Worm (Caenorhabditis elegans): Measurements from ENCODE around the gene lrx-1.

The lrx-1 gene

DNA sequence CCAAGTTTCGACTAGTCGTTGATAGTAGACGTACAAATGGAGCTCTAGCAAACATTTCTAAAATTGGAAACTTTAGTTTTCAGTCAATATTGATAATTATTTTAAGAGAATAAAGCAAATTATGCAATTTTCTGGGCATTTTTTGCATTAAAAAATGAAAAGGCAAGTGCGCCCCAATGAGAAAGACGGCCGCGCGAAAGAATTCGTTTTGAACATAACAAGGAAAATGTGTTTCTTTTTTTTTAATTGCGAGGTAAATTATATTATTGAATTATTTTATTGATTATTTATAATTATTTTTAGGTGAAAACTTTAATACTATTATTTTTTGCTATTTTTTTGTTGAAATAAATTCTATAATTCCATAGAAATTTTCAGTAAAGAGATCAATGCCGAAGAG lies 19.1 kb downstream of the lrx-1 start, which contains the start of the genes tsfm-1 and capg-2:
Gene tsfm-1, minus strand, starts transcription at position 57 of the 400 bp plus-strand sequence.
Gene capg-2, plus strand, starts transcription at position 379 of the 400 bp plus-strand sequence.
- TF ChIP-seq nhr-48 (tag; optimal IDR thresholded peaks at IDR 0.05) = no peak
- TF ChIP-seq aha-1 (tag) = peak; percentile 62
- TF ChIP-seq lin-38 (GFP tag; IDR thresholded peaks at IDR 0.05) = peak; percentile 84
- no peak for TF ChIP-seq hif-1 (tag; optimal IDR thresholded peaks at IDR 0.05)
- TF ChIP-seq mes-2 (tag; optimal IDR thresholded peaks at IDR 0.05; ENCODE audit: poor library complexity, severe bottlenecking) = peak; percentile 29
- peak; percentile 73 for TF ChIP-seq dpl-1 (GFP tag; optimal IDR thresholded peaks at IDR 0.05)
- no peak for TF ChIP-seq ces-1 (GFP tag; optimal IDR thresholded peaks at IDR 0.05)
- no peak for TF ChIP-seq F49E8.2 (tag; optimal IDR thresholded peaks at IDR 0.05; ENCODE audit: borderline replicate concordance)
- no peak for TF ChIP-seq cey-2 (tag; optimal IDR thresholded peaks at IDR 0.05; ENCODE audit: borderline replicate concordance, insufficient read depth)

DNA sequence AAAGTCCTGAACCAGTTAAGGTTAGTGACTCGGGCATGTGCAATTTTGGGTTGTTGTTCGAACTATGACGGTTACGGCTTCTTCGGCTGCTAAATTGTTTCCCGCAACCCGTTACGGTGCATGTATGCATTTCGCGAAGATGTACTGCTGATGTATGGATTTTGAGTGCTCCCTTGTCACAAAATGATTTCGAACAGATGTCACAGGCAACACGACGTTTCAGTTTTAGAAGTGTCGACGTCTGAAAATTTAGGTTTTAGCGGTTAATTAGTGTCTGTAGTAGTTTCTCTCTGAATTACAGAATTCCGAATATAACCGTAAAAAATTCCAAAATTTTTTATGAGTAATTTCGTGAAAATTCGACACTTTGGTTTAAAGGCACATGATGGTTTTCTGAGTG lies 23.3 kb downstream of the lrx-1 start:
- TF ChIP-seq nhr-11 (tag; optimal IDR thresholded peaks at IDR 0.05) (no peak), F10B5.3 (tag; optimal IDR thresholded peaks at IDR 0.05) (no peak), hlh-11 (tag; optimal IDR thresholded peaks at IDR 0.05) (no peak), ceh-20 (GFP tag; IDR thresholded peaks at IDR 0.05) (no peak), hlh-30 (tag; optimal IDR thresholded peaks at IDR 0.05; ENCODE audit: insufficient read depth) (no peak), dmd-6 (GFP tag; IDR thresholded peaks at IDR 0.05) (no peak), fkh-10 (GFP tag; optimal IDR thresholded peaks at IDR 0.05) (no peak), hif-1 (tag; optimal IDR thresholded peaks at IDR 0.05) (no peak), vab-7 (GFP tag; IDR thresholded peaks at IDR 0.05) (no peak), lin-38 (GFP tag; IDR thresholded peaks at IDR 0.05) (no peak), madf-9 (GFP tag; conservative IDR thresholded peaks at IDR 0.05) (no peak), cey-2 (tag; optimal IDR thresholded peaks at IDR 0.05; ENCODE audit: borderline replicate concordance, insufficient read depth) (no peak), nhr-48 (tag; optimal IDR thresholded peaks at IDR 0.05) (no peak), nhr-77 (tag; optimal IDR thresholded peaks at IDR 0.05) (no peak)

- no peak for TF ChIP-seq lin-38 (GFP tag; IDR thresholded peaks at IDR 0.05)
- TF ChIP-seq F44E2.7 (GFP tag; IDR thresholded peaks at IDR 0.05) = peak; percentile 33; the same call in 1 of the 2 replicates
Observed at ce11 chrV:12276946-12277345, 24.6 kb downstream of the lrx-1 start, which contains the start of gene bnc-1. bnc-1 (minus strand) TSS chrV:12277046.

DNA sequence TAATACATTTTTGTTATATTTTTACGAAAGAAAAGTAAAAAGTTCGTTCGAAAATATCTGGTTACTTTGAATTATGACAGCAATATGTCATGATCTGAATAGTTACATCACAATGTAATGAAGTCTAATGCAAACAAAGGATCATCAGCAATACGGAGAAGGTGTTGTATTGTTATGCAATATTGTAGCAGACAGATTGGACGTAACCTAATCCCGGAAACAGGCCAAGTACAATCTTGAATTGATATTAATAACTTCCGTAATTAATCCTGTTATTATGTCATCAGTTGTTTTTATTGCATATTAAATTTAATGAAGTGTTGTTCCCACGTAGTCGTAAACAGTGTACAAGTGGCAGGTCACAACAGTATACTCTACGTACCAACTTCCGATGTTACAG lies 29.1 kb downstream of the lrx-1 start:
- TF ChIP-seq unc-62 (GFP tag; optimal IDR thresholded peaks at IDR 0.05 in 1 of 2) (peak in 1 of 2 experiments; percentile 34), unc-62 (tag; optimal IDR thresholded peaks at IDR 0.05) (no peak), dmd-9 (GFP tag; IDR thresholded peaks at IDR 0.05) (no peak)

- TF ChIP-seq unc-62 (GFP tag; optimal IDR thresholded peaks at IDR 0.05 in 1 of 2) = peak in 1 of 2 experiments; percentile 27
- no peak for TF ChIP-seq unc-62 (tag; optimal IDR thresholded peaks at IDR 0.05)
- no peak for TF ChIP-seq jun-1 (tag; optimal IDR thresholded peaks at IDR 0.05)
Observed at ce11 chrV:12283187-12283586, 30.8 kb downstream of the lrx-1 start, which contains the start of gene F55C5.10. F55C5.10 (plus strand) TSS chrV:12283487.

DNA sequence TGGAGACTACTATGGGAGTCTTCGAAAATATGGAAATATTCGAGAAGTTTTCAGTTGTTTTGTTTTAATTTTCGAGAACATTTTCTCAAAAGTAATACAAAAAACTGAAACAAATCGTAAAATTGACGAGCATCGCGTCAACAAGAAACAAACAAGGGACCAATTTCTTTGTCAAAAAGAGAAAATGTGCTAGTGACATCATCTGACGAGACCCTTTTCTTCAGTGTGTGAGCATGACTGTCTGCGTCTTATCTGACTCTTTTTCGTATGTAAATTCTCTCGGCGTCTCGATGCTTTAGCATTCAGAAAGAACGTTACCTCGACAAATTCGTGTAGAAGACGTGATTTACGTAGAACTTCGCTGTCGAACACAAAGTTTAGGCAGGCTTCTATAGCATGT lies 35.3 kb downstream of the lrx-1 start:
- no peak for TF ChIP-seq snpc-4 (tag; optimal IDR thresholded peaks at IDR 0.05)
- TF ChIP-seq rbr-2 (tag; optimal IDR thresholded peaks at IDR 0.05) = no peak
- no peak for TF ChIP-seq duxl-1 (tag; optimal IDR thresholded peaks at IDR 0.05; ENCODE audit: poor library complexity)
- no peak for TF ChIP-seq tag-97 (GFP tag; IDR thresholded peaks at IDR 0.05)
- no peak for TF ChIP-seq pha-4 (GFP tag; IDR thresholded peaks at IDR 0.05)
- TF ChIP-seq pha-4 (tag; optimal IDR thresholded peaks at IDR 0.05) = no peak
- peak in 1 of 2 experiments; percentile 77 for TF ChIP-seq unc-62 (GFP tag; optimal IDR thresholded peaks at IDR 0.05 in 1 of 2)
- no peak for TF ChIP-seq unc-62 (tag; optimal IDR thresholded peaks at IDR 0.05)
- peak; percentile 12 for TF ChIP-seq fkh-10 (GFP tag; optimal IDR thresholded peaks at IDR 0.05)
- no peak for TF ChIP-seq nhr-48 (tag; optimal IDR thresholded peaks at IDR 0.05)
- TF ChIP-seq nhr-76 (tag; optimal IDR thresholded peaks at IDR 0.05) = no peak
- no peak for TF ChIP-seq nhr-77 (tag; optimal IDR thresholded peaks at IDR 0.05)
- TF ChIP-seq mep-1 (tag; optimal IDR thresholded peaks at IDR 0.05) = peak; percentile 0
- no peak for TF ChIP-seq nhr-42 (GFP tag; IDR thresholded peaks at IDR 0.05)
- no peak for TF ChIP-seq dve-1 (tag; optimal IDR thresholded peaks at IDR 0.05; ENCODE audit: insufficient read depth)
- peak in 1 of 2 experiments; percentile 24 for TF ChIP-seq lsy-2 (tag; optimal IDR thresholded peaks at IDR 0.05)
- no peak for TF ChIP-seq arid-1 (GFP tag; conservative IDR thresholded peaks at IDR 0.05)
- TF ChIP-seq aha-1 (tag) = no peak
- peak; percentile 29 for TF ChIP-seq hlh-30 (tag; optimal IDR thresholded peaks at IDR 0.05; ENCODE audit: insufficient read depth)
- TF ChIP-seq tra-1 (GFP tag; IDR thresholded peaks at IDR 0.05) = no peak
